Worm (Caenorhabditis elegans) whole organism, L2 larva: Measurements from ENCODE around the gene C16A11.7.

Source experiments
- ceh-16 ChIP-seq: fragments of 150-350 bp; optimal IDR thresholded peaks from 2 replicates; lab custom pipeline; 2014; ENCODE audit warnings: missing biosample characterization, missing genetic modification characterization
- lin-39 ChIP-seq: fragments of 150-350 bp; optimal IDR thresholded peaks from 2 replicates; lab custom pipeline; 2014; ENCODE audit warnings: missing biosample characterization, missing genetic modification reagents, missing genetic modification characterization
- nhr-11 ChIP-seq: fragments of 150-350 bp; optimal IDR thresholded peaks from 2 replicates; lab custom pipeline; 2014; ENCODE audit warnings: missing biosample characterization, missing genetic modification characterization
- nhr-25 ChIP-seq: fragments of 150-350 bp; sonication (generic microtip); optimal IDR thresholded peaks from 3 replicates; lab custom pipeline; 2014; ENCODE audit warnings: missing biosample characterization, missing genetic modification characterization
- unc-62 ChIP-seq: fragments of 150-350 bp; optimal IDR thresholded peaks from 2 replicates; lab custom pipeline; 2014; ENCODE audit warnings: missing biosample characterization, missing genetic modification reagents, missing genetic modification characterization
- zag-1 ChIP-seq: fragments of 150-350 bp; optimal IDR thresholded peaks from 2 replicates; lab custom pipeline; 2014; ENCODE audit warnings: missing biosample characterization, missing genetic modification characterization
- ztf-11 ChIP-seq: sonication (generic microtip); optimal IDR thresholded peaks from 2 replicates; lab custom pipeline; 2017; ENCODE audit warnings: missing biosample characterization, missing genetic modification characterization

DNA sequence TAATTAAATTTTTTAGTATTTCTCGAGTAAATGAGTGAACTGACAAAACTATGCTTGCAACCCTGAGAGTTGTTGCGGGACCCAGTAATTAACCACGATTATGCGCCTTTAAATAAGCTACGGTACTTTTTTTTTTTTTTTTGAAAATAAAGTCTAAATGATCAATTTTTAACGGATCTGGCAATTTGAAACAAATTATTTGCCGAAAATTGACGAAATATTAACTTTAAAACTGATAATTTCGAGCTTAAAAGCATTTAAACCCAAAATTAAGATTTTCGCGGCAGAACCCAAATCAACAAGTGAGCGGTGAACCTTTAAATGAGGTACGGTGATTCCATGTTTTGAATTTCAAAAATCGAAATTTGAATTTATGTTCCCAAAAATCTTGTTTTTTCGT is 34.3 kb downstream of the C16A11.7 start:
- TF ChIP-seq unc-62 = no peak
- TF ChIP-seq nhr-25 (tag; lab: Kevin White, UChicago) = no peak
- no peak for TF ChIP-seq zag-1 (tag; lab: Kevin White, UChicago)
- TF ChIP-seq ceh-16 (tag; lab: Kevin White, UChicago) = no peak
- no peak for TF ChIP-seq ztf-11
- TF ChIP-seq nhr-11 = no peak
- no peak for TF ChIP-seq lin-39
